Fruit fly (Drosophila melanogaster) whole organism, embryonic: ENCODE measurements around the gene CG43759.
A peak's percentile ranks its signal among the peaks of the same experiment; 100 is the strongest.

Source experiments
- Atf-2 ChIP-seq: fragments of 200-800 bp; sonication (Bioruptor generic); optimal IDR thresholded peaks from 2 replicates; lab custom pipeline; 2016; ENCODE audit warnings: missing biosample characterization, missing genetic modification characterization
- B-H2 ChIP-seq: fragments of 200-800 bp; sonication (Bioruptor generic); optimal IDR thresholded peaks from 2 replicates; lab custom pipeline; 2018; ENCODE audit warnings: missing biosample characterization, mild to moderate bottlenecking, missing genetic modification characterization
- CG10321 ChIP-seq: fragments of 200-800 bp; sonication (Bioruptor generic); IDR thresholded peaks from 2 replicates; pipeline ENCODE4 v1.3.6; 2022; ENCODE audit warnings: missing biosample characterization, missing genetic modification characterization
- CG10654 ChIP-seq: fragments of 200-800 bp; sonication (Bioruptor generic); optimal IDR thresholded peaks from 2 replicates; lab custom pipeline; 2016; ENCODE audit warnings: missing biosample characterization, missing genetic modification characterization
- CG11696 ChIP-seq: fragments of 200-800 bp; sonication (Bioruptor generic); IDR thresholded peaks from 2 replicates; pipeline ENCODE4 v1.3.6; 2022; ENCODE audit warnings: missing biosample characterization, missing genetic modification characterization
- CG13624 ChIP-seq: fragments of 200-800 bp; sonication (Bioruptor generic); optimal IDR thresholded peaks from 2 replicates; lab custom pipeline; 2016; ENCODE audit warnings: missing biosample characterization, missing genetic modification characterization
- CG14441 ChIP-seq: fragments of 200-800 bp; sonication (Bioruptor generic); IDR thresholded peaks from 2 replicates; pipeline ENCODE4 v1.3.6; 2022; ENCODE audit warnings: missing biosample characterization, missing genetic modification characterization
- CG1529 ChIP-seq: fragments of 200-800 bp; sonication (Bioruptor generic); optimal IDR thresholded peaks from 3 replicates; lab custom pipeline; 2018; ENCODE audit warnings: missing biosample characterization, missing genetic modification characterization
- CG15514 ChIP-seq: fragments of 200-800 bp; sonication (Bioruptor generic); optimal IDR thresholded peaks from 3 replicates; lab custom pipeline; 2017; ENCODE audit warnings: missing biosample characterization, missing genetic modification characterization, mild to moderate bottlenecking, moderate library complexity, missing genetic modification reagents
- CG15601 ChIP-seq: fragments of 200-800 bp; sonication (Bioruptor generic); optimal IDR thresholded peaks from 3 replicates; lab custom pipeline; 2019; ENCODE audit warnings: missing biosample characterization, mild to moderate bottlenecking, missing genetic modification characterization, moderate library complexity
- CG16779 ChIP-seq: fragments of 200-800 bp; sonication (Bioruptor generic); IDR thresholded peaks from 2 replicates; pipeline ENCODE4 v1.3.6; 2022; ENCODE audit warnings: missing biosample characterization, missing genetic modification characterization
- CG17186 ChIP-seq: fragments of 200-800 bp; sonication (Bioruptor generic); optimal IDR thresholded peaks from 3 replicates; lab custom pipeline; 2017; ENCODE audit warnings: missing biosample characterization, missing genetic modification reagents, missing genetic modification characterization
- CG17385 ChIP-seq: fragments of 200-800 bp; sonication (Bioruptor generic); optimal IDR thresholded peaks from 3 replicates; lab custom pipeline; 2018; ENCODE audit warnings: missing biosample characterization, mild to moderate bottlenecking, missing genetic modification characterization
- CG17829 ChIP-seq: fragments of 200-800 bp; optimal IDR thresholded peaks from 2 replicates; lab custom pipeline; 2019; ENCODE audit warnings: missing biosample characterization, mild to moderate bottlenecking, missing genetic modification characterization, moderate library complexity
- CG2116 ChIP-seq: fragments of 200-800 bp; sonication (Bioruptor generic); optimal IDR thresholded peaks from 3 replicates; lab custom pipeline; 2018; ENCODE audit warnings: missing biosample characterization, mild to moderate bottlenecking, missing genetic modification characterization
- CG2678 ChIP-seq: fragments of 200-800 bp; sonication (Bioruptor generic); optimal IDR thresholded peaks from 3 replicates; lab custom pipeline; 2019; ENCODE audit warnings: missing biosample characterization, mild to moderate bottlenecking, missing genetic modification characterization, moderate library complexity
- CG2712 ChIP-seq: fragments of 200-800 bp; optimal IDR thresholded peaks from 3 replicates; lab custom pipeline; 2019; ENCODE audit warnings: missing biosample characterization, mild to moderate bottlenecking, missing genetic modification characterization, moderate library complexity
- CG3281 ChIP-seq: fragments of 200-800 bp; sonication (Bioruptor generic); optimal IDR thresholded peaks from 3 replicates; lab custom pipeline; 2017; ENCODE audit warnings: missing biosample characterization, mild to moderate bottlenecking, missing genetic modification characterization
- CG3407 ChIP-seq: fragments of 200-800 bp; sonication (Bioruptor generic); optimal IDR thresholded peaks from 2 replicates; lab custom pipeline; 2018; ENCODE audit warnings: missing biosample characterization, mild to moderate bottlenecking, missing genetic modification characterization
- CG3838 ChIP-seq: fragments of 200-800 bp; sonication (Bioruptor generic); optimal IDR thresholded peaks from 3 replicates; lab custom pipeline; 2016; ENCODE audit warnings: missing biosample characterization, missing genetic modification characterization
- CG4282 ChIP-seq: fragments of 200-800 bp; sonication (Bioruptor generic); optimal IDR thresholded peaks from 2 replicates; lab custom pipeline; 2016; ENCODE audit warnings: missing biosample characterization, missing genetic modification characterization
- CG6765 ChIP-seq: fragments of 200-800 bp; sonication (Bioruptor generic); optimal IDR thresholded peaks from 3 replicates; lab custom pipeline; 2017; ENCODE audit warnings: missing biosample characterization, mild to moderate bottlenecking, missing genetic modification characterization
- CG7745 ChIP-seq: fragments of 200-800 bp; sonication (Bioruptor generic); optimal IDR thresholded peaks from 2 replicates; lab custom pipeline; 2018; ENCODE audit warnings: missing biosample characterization, mild to moderate bottlenecking, missing genetic modification characterization, moderate library complexity
- CG7963 ChIP-seq: fragments of 200-800 bp; sonication (Bioruptor generic); IDR thresholded peaks from 3 replicates; pipeline ENCODE4 v1.3.6; 2022; ENCODE audit warnings: missing biosample characterization, missing genetic modification characterization; ENCODE audit not compliant: partially characterized antibody
- CG9215 ChIP-seq: fragments of 200-800 bp; sonication (Bioruptor generic); IDR thresholded peaks from 2 replicates; pipeline ENCODE4 v1.3.6; 2022; ENCODE audit warnings: missing biosample characterization, missing genetic modification characterization
- Ets97D ChIP-seq: fragments of 200-800 bp; sonication (Bioruptor generic); optimal IDR thresholded peaks from 3 replicates; lab custom pipeline; 2016; ENCODE audit warnings: missing biosample characterization, missing genetic modification characterization
- HLH54F ChIP-seq: fragments of 200-800 bp; sonication (Bioruptor generic); optimal IDR thresholded peaks from 3 replicates; lab custom pipeline; 2016; ENCODE audit warnings: missing biosample characterization, missing genetic modification characterization
- HLHmδ ChIP-seq: fragments of 200-800 bp; sonication (Bioruptor generic); optimal IDR thresholded peaks from 2 replicates; lab custom pipeline; 2018; ENCODE audit warnings: missing biosample characterization, mild to moderate bottlenecking, missing genetic modification characterization, moderate library complexity
- MTF-1 ChIP-seq: fragments of 200-800 bp; sonication (Bioruptor generic); optimal IDR thresholded peaks from 2 replicates; lab custom pipeline; 2018; ENCODE audit warnings: missing biosample characterization, mild to moderate bottlenecking, missing genetic modification characterization, borderline replicate concordance
- Max ChIP-seq: fragments of 200-800 bp; sonication (Bioruptor generic); optimal IDR thresholded peaks from 2 replicates; lab custom pipeline; 2016; ENCODE audit warnings: missing biosample characterization, mild to moderate bottlenecking, missing genetic modification characterization
- Mes4 ChIP-seq: fragments of 200-800 bp; sonication (Bioruptor generic); optimal IDR thresholded peaks from 2 replicates; lab custom pipeline; 2016; ENCODE audit warnings: missing biosample characterization, missing genetic modification characterization
- Optix ChIP-seq: fragments of 200-800 bp; sonication (Bioruptor generic); IDR thresholded peaks from 3 replicates; pipeline ENCODE4 v1.3.6; 2022; ENCODE audit warnings: missing biosample characterization, missing genetic modification characterization
- Ptx1 ChIP-seq: fragments of 200-800 bp; sonication (Bioruptor generic); IDR thresholded peaks from 2 replicates; pipeline ENCODE4 v1.3.6; 2022; ENCODE audit warnings: missing biosample characterization, missing genetic modification characterization
- Sox100B ChIP-seq: fragments of 200-800 bp; sonication (Bioruptor generic); optimal IDR thresholded peaks from 3 replicates; lab custom pipeline; 2018; ENCODE audit warnings: missing biosample characterization, mild to moderate bottlenecking, missing genetic modification characterization
- ash1 ChIP-seq: fragments of 200-800 bp; sonication (Bioruptor generic); optimal IDR thresholded peaks from 2 replicates; lab custom pipeline; 2018; ENCODE audit warnings: missing biosample characterization, mild to moderate bottlenecking, missing genetic modification characterization
- bcd ChIP-seq: fragments of 200-800 bp; sonication (Bioruptor generic); optimal IDR thresholded peaks from 2 replicates; lab custom pipeline; 2017; ENCODE audit warnings: missing biosample characterization, mild to moderate bottlenecking, missing genetic modification characterization
- danr ChIP-seq: fragments of 200-800 bp; sonication (Bioruptor generic); IDR thresholded peaks from 2 replicates; pipeline ENCODE4 v1.3.6; 2022; ENCODE audit warnings: missing biosample characterization, missing genetic modification characterization
- dmrt11E ChIP-seq: fragments of 200-800 bp; sonication (Bioruptor generic); optimal IDR thresholded peaks from 3 replicates; lab custom pipeline; 2018; ENCODE audit warnings: missing biosample characterization, mild to moderate bottlenecking, missing genetic modification characterization, moderate library complexity
- dmrt99B ChIP-seq: fragments of 200-800 bp; sonication (Bioruptor generic); optimal IDR thresholded peaks from 2 replicates; lab custom pipeline; 2018; ENCODE audit warnings: missing biosample characterization, mild to moderate bottlenecking, missing genetic modification characterization, moderate library complexity
- fd102C ChIP-seq: fragments of 200-800 bp; sonication (Bioruptor generic); optimal IDR thresholded peaks from 2 replicates; lab custom pipeline; 2018; ENCODE audit warnings: missing biosample characterization, mild to moderate bottlenecking, missing genetic modification characterization, moderate library complexity
- lola ChIP-seq, 3 experiments: fragments of >200 bp in 2 of 3; fragments of 200-800 bp in 1 of 3; sonication (Bioruptor generic) in 1 of 3; optimal IDR thresholded peaks; 2 replicates each; lab custom pipeline; 2017 to 2019; ENCODE audit warnings: missing biosample characterization in 3 of 3, missing genetic modification characterization in 3 of 3, mild to moderate bottlenecking in 1 of 3, moderate library complexity in 1 of 3
- nerfin-2 ChIP-seq: fragments of 200-800 bp; sonication (Bioruptor generic); IDR thresholded peaks from 2 replicates; pipeline ENCODE4 v1.3.6; 2022; ENCODE audit warnings: missing biosample characterization, missing genetic modification characterization; ENCODE audit not compliant: partially characterized antibody
- p53 ChIP-seq: fragments of 200-800 bp; sonication (Bioruptor generic); optimal IDR thresholded peaks from 2 replicates; lab custom pipeline; 2016; ENCODE audit warnings: missing biosample characterization, missing genetic modification characterization
- sens ChIP-seq: fragments of 200-800 bp; sonication (Bioruptor generic); peaks from one replicate; lab custom pipeline; 2016; ENCODE audit warnings: missing biosample characterization, missing genetic modification characterization
- seq ChIP-seq: fragments of 200-800 bp; sonication (Bioruptor generic); IDR thresholded peaks from 2 replicates; pipeline ENCODE4 v1.3.6; 2022; ENCODE audit warnings: missing biosample characterization, missing genetic modification characterization
- shn ChIP-seq: fragments of 200-800 bp; sonication (Bioruptor generic); optimal IDR thresholded peaks from 3 replicates; lab custom pipeline; 2016; ENCODE audit warnings: missing biosample characterization, missing genetic modification characterization
- sisA ChIP-seq: fragments of 200-800 bp; sonication (Bioruptor generic); IDR thresholded peaks from 2 replicates; pipeline ENCODE4 v1.3.6; 2022; ENCODE audit warnings: missing biosample characterization, missing genetic modification characterization
- stwl ChIP-seq: fragments of 200-800 bp; sonication (Bioruptor generic); optimal IDR thresholded peaks from 3 replicates; lab custom pipeline; 2018; ENCODE audit warnings: missing biosample characterization, mild to moderate bottlenecking, missing genetic modification characterization, moderate library complexity
- tin ChIP-seq: fragments of 200-800 bp; sonication (Bioruptor generic); optimal IDR thresholded peaks from 3 replicates; lab custom pipeline; 2016; ENCODE audit warnings: missing biosample characterization, missing genetic modification characterization
- toy ChIP-seq: fragments of 200-800 bp; sonication (Bioruptor generic); IDR thresholded peaks from 2 replicates; pipeline ENCODE4 v1.3.6; 2022; ENCODE audit warnings: missing biosample characterization, missing genetic modification characterization

Gene CG43759

dm6 chrX:18951220-18951867 lies 21.2 kb downstream of the CG43759 start (continued):
- TF ChIP-seq HLH54F (GFP tag; lab: Kevin White, UChicago) (peak; percentile 65), HLHmδ (GFP tag; lab: Kevin White, UChicago) (no peak), dmrt11E (tag; lab: Kevin White, UChicago) (peak; percentile 71), CG3281 (GFP tag; lab: Kevin White, UChicago) (peak; percentile 33), Max (peak; percentile 47), sisA (GFP tag; lab: Robert Waterston, UW) (peak; percentile 86), dmrt99B (tag; lab: Kevin White, UChicago) (peak; percentile 84), bcd (peak; percentile 74), Ptx1 (GFP tag; lab: Robert Waterston, UW) (peak; percentile 88), CG4282 (GFP tag; lab: Kevin White, UChicago) (peak; percentile 9), CG10321 (GFP tag; lab: Robert Waterston, UW) (no peak), CG13624 (GFP tag; lab: Kevin White, UChicago) (peak; percentile 73), shn (GFP tag; lab: Kevin White, UChicago) (peak; percentile 56), p53 (GFP tag; lab: Kevin White, UChicago) (peak; percentile 23), lola (GFP tag; optimal IDR thresholded peaks at IDR 0.05; lab: Kevin White, UChicago) (peak in 1 of 3 experiments; percentile 43), CG3838 (GFP tag; lab: Kevin White, UChicago) (no peak), CG1529 (peak; percentile 44), stwl (tag; lab: Kevin White, UChicago) (no peak), fd102C (GFP tag; lab: Kevin White, UChicago) (no peak), MTF-1 (peak; percentile 43), seq (GFP tag; lab: Robert Waterston, UW) (peak; percentile 65), sens (GFP tag; lab: Kevin White, UChicago) (peak; percentile 98), Atf-2 (GFP tag; lab: Kevin White, UChicago) (peak; percentile 30), CG11696 (peak; percentile 15; the same call in 1 of the 2 replicates), CG17385 (GFP tag; lab: Kevin White, UChicago) (peak; percentile 62), CG17829 (tag; lab: Kevin White, UChicago) (peak; percentile 70), CG10654 (GFP tag; lab: Kevin White, UChicago) (peak; percentile 72), CG2712 (tag; lab: Kevin White, UChicago) (peak; percentile 84), CG2678 (peak; percentile 77), B-H2 (GFP tag; lab: Kevin White, UChicago) (no peak), toy (GFP tag; lab: Robert Waterston, UW) (no peak), CG9215 (peak; percentile 72), Ets97D (GFP tag; lab: Kevin White, UChicago) (peak; percentile 41), CG7963 (GFP tag; lab: Robert Waterston, UW) (no peak), CG7745 (tag; lab: Kevin White, UChicago) (no peak), Sox100B (GFP tag; lab: Kevin White, UChicago) (peak; percentile 68), Optix (GFP tag; lab: Robert Waterston, UW) (peak; percentile 81), nerfin-2 (no peak), CG16779 (0 out of 2 replicates have a peak, but pooled peaks have one; percentile 18), ash1 (no peak), CG14441 (GFP tag; lab: Robert Waterston, UW) (peak; percentile 84), danr (GFP tag; lab: Robert Waterston, UW) (peak; percentile 56), CG6765 (GFP tag; lab: Kevin White, UChicago) (no peak), CG15514 (GFP tag; lab: Kevin White, UChicago) (peak; percentile 35), tin (GFP tag; lab: Kevin White, UChicago) (peak; percentile 77), CG17186 (GFP tag; lab: Kevin White, UChicago) (peak; percentile 28), CG2116 (GFP tag; lab: Kevin White, UChicago) (no peak), Mes4 (GFP tag; lab: Kevin White, UChicago) (peak; percentile 63), CG3407 (GFP tag; lab: Kevin White, UChicago) (peak; percentile 53), CG15601 (peak; percentile 67)
